Fruit fly (Drosophila melanogaster) whole organism, embryonic: ENCODE data around the gene IntS2.

Experiments
- ATbp ChIP-seq: fragments of 200-800 bp; sonication (Bioruptor generic); optimal IDR thresholded peaks from 2 replicates; lab custom pipeline; 2017; ENCODE audit warnings: missing biosample characterization, mild to moderate bottlenecking, missing genetic modification characterization, missing genetic modification reagents
- Bdp1 ChIP-seq: fragments of 200-800 bp; sonication (Bioruptor generic); optimal IDR thresholded peaks from 3 replicates; lab custom pipeline; 2016; ENCODE audit warnings: missing biosample characterization, missing genetic modification characterization
- CG10462 ChIP-seq: fragments of 200-800 bp; sonication (Bioruptor generic); optimal IDR thresholded peaks from 2 replicates; lab custom pipeline; 2016; ENCODE audit warnings: missing biosample characterization, missing genetic modification characterization
- CG10565 ChIP-seq: fragments of 200-800 bp; sonication (Bioruptor generic); optimal IDR thresholded peaks from 3 replicates; lab custom pipeline; 2016; ENCODE audit warnings: missing biosample characterization, mild to moderate bottlenecking, missing genetic modification characterization
- CG11398 ChIP-seq: fragments of 200-800 bp; sonication (Bioruptor generic); optimal IDR thresholded peaks from 2 replicates; lab custom pipeline; 2016; ENCODE audit warnings: missing biosample characterization, missing genetic modification characterization
- CG12155 ChIP-seq: fragments of 200-800 bp; sonication (Bioruptor generic); optimal IDR thresholded peaks from 3 replicates; lab custom pipeline; 2016; ENCODE audit warnings: missing biosample characterization, missing genetic modification characterization
- CG14441 ChIP-seq: fragments of 200-800 bp; sonication (Bioruptor generic); IDR thresholded peaks from 2 replicates; pipeline ENCODE4 v1.3.6; 2022; ENCODE audit warnings: missing biosample characterization, missing genetic modification characterization
- CG14710 ChIP-seq: fragments of 200-800 bp; sonication (Bioruptor generic); optimal IDR thresholded peaks from 3 replicates; lab custom pipeline; 2019; ENCODE audit warnings: missing biosample characterization, mild to moderate bottlenecking, missing genetic modification characterization, moderate library complexity
- CG15601 ChIP-seq: fragments of 200-800 bp; sonication (Bioruptor generic); optimal IDR thresholded peaks from 3 replicates; lab custom pipeline; 2019; ENCODE audit warnings: missing biosample characterization, mild to moderate bottlenecking, missing genetic modification characterization, moderate library complexity
- CG17186 ChIP-seq: fragments of 200-800 bp; sonication (Bioruptor generic); optimal IDR thresholded peaks from 3 replicates; lab custom pipeline; 2017; ENCODE audit warnings: missing biosample characterization, missing genetic modification reagents, missing genetic modification characterization
- CG3838 ChIP-seq: fragments of 200-800 bp; sonication (Bioruptor generic); optimal IDR thresholded peaks from 3 replicates; lab custom pipeline; 2016; ENCODE audit warnings: missing biosample characterization, missing genetic modification characterization
- CG4328 ChIP-seq: fragments of 200-800 bp; sonication (Bioruptor generic); optimal IDR thresholded peaks from 3 replicates; lab custom pipeline; 2017; ENCODE audit warnings: missing biosample characterization, missing genetic modification reagents, missing genetic modification characterization
- CG5953 ChIP-seq: fragments of 200-800 bp; sonication (Bioruptor generic); IDR thresholded peaks from 2 replicates; pipeline ENCODE4 v1.3.6; 2022; ENCODE audit warnings: missing biosample characterization, missing genetic modification characterization
- CG6254 ChIP-seq: fragments of 200-800 bp; sonication (Bioruptor generic); optimal IDR thresholded peaks from 3 replicates; lab custom pipeline; 2017; ENCODE audit warnings: mild to moderate bottlenecking, missing biosample characterization, missing genetic modification reagents, missing genetic modification characterization
- CG6654 ChIP-seq: fragments of 200-800 bp; sonication (Bioruptor generic); optimal IDR thresholded peaks from 2 replicates; lab custom pipeline; 2017; ENCODE audit warnings: missing biosample characterization, mild to moderate bottlenecking, missing genetic modification characterization
- CG7556 ChIP-seq: fragments of 200-800 bp; sonication (Bioruptor generic); optimal IDR thresholded peaks from 2 replicates; lab custom pipeline; 2017; ENCODE audit warnings: missing biosample characterization, mild to moderate bottlenecking, missing genetic modification characterization
- CG9437 ChIP-seq: fragments of 200-800 bp; sonication (Bioruptor generic); optimal IDR thresholded peaks from 2 replicates; lab custom pipeline; 2018; ENCODE audit warnings: missing biosample characterization, mild to moderate bottlenecking, missing genetic modification characterization
- CG9817 ChIP-seq: fragments of 200-800 bp; sonication (Bioruptor generic); optimal IDR thresholded peaks from 2 replicates; lab custom pipeline; 2018; ENCODE audit warnings: missing biosample characterization, mild to moderate bottlenecking, missing genetic modification characterization, moderate library complexity
- ERR ChIP-seq: fragments of 200-800 bp; sonication (Bioruptor generic); optimal IDR thresholded peaks from 2 replicates; lab custom pipeline; 2016; ENCODE audit warnings: missing biosample characterization, missing genetic modification characterization
- Hand ChIP-seq: fragments of 200-800 bp; sonication (Bioruptor generic); optimal IDR thresholded peaks from 2 replicates; lab custom pipeline; 2017; ENCODE audit warnings: mild to moderate bottlenecking, missing biosample characterization, missing genetic modification reagents, missing genetic modification characterization
- Hmr ChIP-seq: fragments of 200-800 bp; sonication (Bioruptor generic); optimal IDR thresholded peaks from 3 replicates; lab custom pipeline; 2017; ENCODE audit warnings: mild to moderate bottlenecking, missing biosample characterization, missing genetic modification reagents, missing genetic modification characterization
- Mrtf ChIP-seq: fragments of 200-800 bp; sonication (Bioruptor generic); IDR thresholded peaks from 3 replicates; pipeline ENCODE4 v1.3.6; 2022; ENCODE audit warnings: missing biosample characterization, missing genetic modification characterization
- NFAT ChIP-seq: fragments of 200-800 bp; sonication (Bioruptor generic); IDR thresholded peaks from 2 replicates; pipeline ENCODE4 v1.3.6; 2022; ENCODE audit warnings: missing biosample characterization, missing genetic modification characterization
- Neu2 ChIP-seq: fragments of 200-800 bp; sonication (Bioruptor generic); optimal IDR thresholded peaks from 3 replicates; lab custom pipeline; 2016; ENCODE audit warnings: missing biosample characterization, missing genetic modification characterization, borderline replicate concordance
- Nf-YA ChIP-seq: fragments of 200-800 bp; sonication (Bioruptor generic); IDR thresholded peaks from 2 replicates; pipeline ENCODE4 v1.3.6; 2022; ENCODE audit warnings: missing biosample characterization, missing genetic modification characterization
- Oli ChIP-seq: fragments of 200-800 bp; sonication (Bioruptor generic); optimal IDR thresholded peaks from 2 replicates; lab custom pipeline; 2018; ENCODE audit warnings: missing biosample characterization, mild to moderate bottlenecking, missing genetic modification characterization, moderate library complexity
- Pdp1 ChIP-seq, 2 experiments: fragments of 200-800 bp; sonication (Bioruptor generic); optimal IDR thresholded peaks; 3 replicates each; lab custom pipeline; 2016; ENCODE audit warnings: missing biosample characterization in 2 of 2, missing genetic modification characterization in 2 of 2, mild to moderate bottlenecking in 1 of 2, moderate library complexity in 1 of 2
- ash1 ChIP-seq: fragments of 200-800 bp; sonication (Bioruptor generic); optimal IDR thresholded peaks from 2 replicates; lab custom pipeline; 2018; ENCODE audit warnings: missing biosample characterization, mild to moderate bottlenecking, missing genetic modification characterization
- bbx ChIP-seq: fragments of 200-800 bp; sonication (Bioruptor generic); IDR thresholded peaks from 2 replicates; pipeline ENCODE4 v1.3.6; 2022; ENCODE audit warnings: missing biosample characterization, missing genetic modification characterization; ENCODE audit not compliant: partially characterized antibody
- chif ChIP-seq, 2 experiments: fragments of 200-800 bp; sonication (Bioruptor generic); optimal IDR thresholded peaks; 3 replicates each; lab custom pipeline; 2016; ENCODE audit warnings: missing biosample characterization in 2 of 2, missing genetic modification characterization in 2 of 2
- chinmo ChIP-seq: fragments of 200-800 bp; sonication (Bioruptor generic); IDR thresholded peaks from 4 replicates; pipeline ENCODE4 v1.3.6; 2022; ENCODE audit warnings: missing biosample characterization, missing genetic modification characterization; ENCODE audit not compliant: partially characterized antibody
- chn ChIP-seq: fragments of 200-800 bp; sonication (Bioruptor generic); optimal IDR thresholded peaks from 2 replicates; lab custom pipeline; 2016; ENCODE audit warnings: missing biosample characterization, missing genetic modification characterization
- esg ChIP-seq: fragments of 200-800 bp; sonication (Bioruptor generic); conservative IDR thresholded peaks from 2 replicates; pipeline ENCODE4 v1.3.6; 2022; ENCODE audit warnings: missing biosample characterization, missing genetic modification characterization
- eve ChIP-seq, 2 experiments: fragments of >200 bp; optimal IDR thresholded peaks; 2 replicates each; lab custom pipeline; 2017; ENCODE audit warnings: missing biosample characterization in 2 of 2, missing genetic modification characterization in 2 of 2
- fu2 ChIP-seq: fragments of 200-800 bp; sonication (Bioruptor generic); optimal IDR thresholded peaks from 2 replicates; lab custom pipeline; 2016; ENCODE audit warnings: missing biosample characterization, missing genetic modification characterization
- gce ChIP-seq: fragments of 200-800 bp; sonication (Bioruptor generic); IDR thresholded peaks from 3 replicates; pipeline ENCODE4 v1.3.6; 2022; ENCODE audit warnings: missing biosample characterization, missing genetic modification characterization
- hth ChIP-seq: fragments of >200 bp; optimal IDR thresholded peaks from 2 replicates; lab custom pipeline; 2017; ENCODE audit warnings: inconsistent platforms
- ken ChIP-seq: fragments of 200-800 bp; sonication (Bioruptor generic); IDR thresholded peaks from 3 replicates; pipeline ENCODE4 v1.3.6; 2022; ENCODE audit warnings: missing biosample characterization, missing genetic modification characterization
- mam ChIP-seq: fragments of 200-800 bp; sonication (Bioruptor generic); optimal IDR thresholded peaks from 3 replicates; lab custom pipeline; 2016; ENCODE audit warnings: missing biosample characterization, missing genetic modification characterization
- nerfin-1 ChIP-seq: fragments of 200-800 bp; sonication (Bioruptor generic); optimal IDR thresholded peaks from 3 replicates; lab custom pipeline; 2019; ENCODE audit warnings: missing biosample characterization, mild to moderate bottlenecking, missing genetic modification characterization, moderate library complexity
- pan ChIP-seq, 4 experiments: fragments of >200 bp in 3 of 4; fragments of 200-800 bp in 1 of 4; sonication (Bioruptor generic) in 1 of 4; optimal IDR thresholded peaks in 3 of 4; IDR thresholded peaks in 1 of 4; 2 replicates each; pipeline versions ENCODE4 v1.3.6 to Lab custom; 2017 to 2022; ENCODE audit warnings: missing biosample characterization in 2 of 4, missing genetic modification characterization in 2 of 4, mixed read lengths in 1 of 4
- phol ChIP-seq: fragments of 200-800 bp; sonication (Bioruptor generic); optimal IDR thresholded peaks from 3 replicates; lab custom pipeline; 2018; ENCODE audit warnings: missing biosample characterization, mild to moderate bottlenecking, missing genetic modification characterization, moderate library complexity
- pzg ChIP-seq: fragments of 200-800 bp; sonication (Bioruptor generic); optimal IDR thresholded peaks from 3 replicates; lab custom pipeline; 2018; ENCODE audit warnings: missing biosample characterization, mild to moderate bottlenecking, missing genetic modification characterization, moderate library complexity
- sens-2 ChIP-seq: fragments of 200-800 bp; sonication (Bioruptor generic); IDR thresholded peaks from 2 replicates; pipeline ENCODE4 v1.3.6; 2022; ENCODE audit warnings: missing biosample characterization, missing genetic modification characterization
- tgo ChIP-seq: fragments of 200-800 bp; sonication (Bioruptor generic); IDR thresholded peaks from 3 replicates; pipeline ENCODE4 v1.3.6; 2022; ENCODE audit warnings: missing biosample characterization, missing genetic modification characterization
- toy ChIP-seq: fragments of 200-800 bp; sonication (Bioruptor generic); IDR thresholded peaks from 2 replicates; pipeline ENCODE4 v1.3.6; 2022; ENCODE audit warnings: missing biosample characterization, missing genetic modification characterization
- tup ChIP-seq: fragments of 200-800 bp; sonication (Bioruptor generic); optimal IDR thresholded peaks from 2 replicates; lab custom pipeline; 2016; ENCODE audit warnings: missing biosample characterization, mild to moderate bottlenecking, missing genetic modification characterization, moderate library complexity
- tx ChIP-seq: fragments of 200-800 bp; sonication (Bioruptor generic); optimal IDR thresholded peaks from 2 replicates; lab custom pipeline; 2016; ENCODE audit warnings: missing biosample characterization, missing genetic modification characterization
- zfh1 ChIP-seq: fragments of 200-800 bp; sonication (Bioruptor generic); IDR thresholded peaks from 3 replicates; pipeline ENCODE4 v1.3.6; 2022; ENCODE audit warnings: missing biosample characterization, missing genetic modification characterization

Gene IntS2

DNA sequence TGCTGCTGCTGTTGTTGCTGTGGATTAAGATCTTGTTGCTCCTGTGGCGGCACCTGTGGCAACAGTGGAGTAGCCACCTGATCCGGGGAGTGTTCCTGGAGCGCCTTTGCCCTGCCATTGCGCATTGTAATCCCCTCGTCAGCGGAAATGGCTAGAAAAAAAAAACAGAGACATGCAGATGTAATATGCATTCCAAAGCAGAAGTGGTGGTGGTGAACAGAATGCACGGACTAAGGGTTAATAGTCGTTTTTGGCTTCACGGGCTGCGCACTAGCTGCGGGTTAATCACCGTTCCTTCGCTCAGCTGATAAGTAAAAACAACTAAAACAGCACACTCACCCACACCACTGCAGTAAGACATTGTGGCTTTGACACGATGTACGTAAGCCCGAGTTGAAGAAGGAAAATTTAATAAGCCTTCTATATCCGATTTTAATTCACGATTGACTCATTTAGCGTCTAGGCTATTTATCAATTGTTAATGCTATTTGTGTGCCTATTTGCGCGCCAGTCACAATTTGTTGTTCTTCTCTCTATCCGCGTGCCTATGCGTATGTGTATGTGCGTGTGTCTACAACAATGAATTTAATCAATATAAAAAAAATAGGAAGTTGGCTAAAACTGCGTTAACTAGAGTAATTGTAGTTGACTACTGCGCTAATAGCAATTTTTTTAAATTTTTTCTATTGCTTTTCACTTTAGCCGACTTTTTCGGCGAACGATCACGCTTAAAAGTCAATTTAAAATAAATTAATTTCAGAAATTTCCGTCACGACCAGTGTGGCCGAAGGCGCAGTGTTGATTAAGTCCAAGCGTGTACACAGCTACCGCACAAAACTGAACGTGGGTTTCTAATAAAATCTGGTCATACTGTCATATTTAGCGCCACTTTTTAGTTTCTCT lies 29.3 kb downstream of the IntS2 start, which contains the start of gene stas (continued):
- TF ChIP-seq CG4328 (GFP tag; lab: Kevin White, UChicago) (no peak), CG11398 (GFP tag; lab: Kevin White, UChicago) (no peak), hth (lab: Kevin White, UChicago) (no peak), bbx (GFP tag; lab: Robert Waterston, UW) (no peak), CG10462 (GFP tag; lab: Kevin White, UChicago) (no peak), eve (GFP tag; optimal IDR thresholded peaks at IDR 0.05; lab: Kevin White, UChicago) (no peak), phol (peak; percentile 14), tgo (no peak), Nf-YA (GFP tag; lab: Robert Waterston, UW) (no peak), Neu2 (no peak), ERR (GFP tag; lab: Kevin White, UChicago) (no peak), gce (GFP tag; lab: Robert Waterston, UW) (no peak), CG9817 (no peak), Bdp1 (GFP tag; lab: Kevin White, UChicago) (no peak), CG10565 (no peak), chif (GFP tag; optimal IDR thresholded peaks at IDR 0.05; lab: Kevin White, UChicago) (no peak), Hmr (GFP tag; lab: Kevin White, UChicago) (peak; percentile 33), CG14441 (GFP tag; lab: Robert Waterston, UW) (no peak), nerfin-1 (tag; lab: Kevin White, UChicago) (peak; percentile 33), CG6254 (GFP tag; lab: Kevin White, UChicago) (no peak), fu2 (GFP tag; lab: Kevin White, UChicago) (no peak), ken (GFP tag; lab: Robert Waterston, UW) (no peak), esg (GFP tag; lab: Robert Waterston, UW) (no peak), CG5953 (no peak), CG17186 (peak; percentile 31), CG6654 (no peak), Oli (no peak), CG9437 (no peak), pzg (GFP tag; lab: Kevin White, UChicago) (peak; percentile 69), Hand (GFP tag; lab: Kevin White, UChicago) (no peak), chn (GFP tag; lab: Kevin White, UChicago) (no peak), ash1 (GFP tag; lab: Kevin White, UChicago) (no peak), CG15601 (tag; lab: Kevin White, UChicago) (peak; percentile 35), sens-2 (no peak), tup (GFP tag; lab: Kevin White, UChicago) (no peak), toy (GFP tag; lab: Robert Waterston, UW) (no peak), tx (GFP tag; lab: Kevin White, UChicago) (no peak), CG12155 (GFP tag; lab: Kevin White, UChicago) (no peak), NFAT (GFP tag; lab: Robert Waterston, UW) (peak; percentile 55; the same call in 1 of the 2 replicates), zfh1 (GFP tag; lab: Robert Waterston, UW) (no peak), mam (no peak), CG3838 (GFP tag; lab: Kevin White, UChicago) (no peak), ATbp (GFP tag; lab: Kevin White, UChicago) (no peak), pan (optimal IDR thresholded peaks at IDR 0.05; lab: Kevin White, UChicago) (no peak), pan (GFP tag; optimal IDR thresholded peaks at IDR 0.05 in 1 of 2, IDR thresholded peaks at IDR 0.05 in 1 of 2) (no peak), Mrtf (GFP tag; lab: Robert Waterston, UW) (no peak), CG7556 (GFP tag; lab: Kevin White, UChicago) (no peak), Pdp1 (GFP tag; optimal IDR thresholded peaks at IDR 0.05; lab: Kevin White, UChicago) (no peak), CG14710 (tag; lab: Kevin White, UChicago) (peak; percentile 56), chinmo (no peak)
